Fruit fly (Drosophila melanogaster) whole organism, embryonic: ENCODE data around the gene galectin.

Experiments
- ATbp ChIP-seq: fragments of 200-800 bp; sonication (Bioruptor generic); optimal IDR thresholded peaks from 2 replicates; lab custom pipeline; 2017; ENCODE audit warnings: missing biosample characterization, mild to moderate bottlenecking, missing genetic modification characterization, missing genetic modification reagents
- Aef1 ChIP-seq: fragments of 200-800 bp; sonication (Bioruptor generic); IDR thresholded peaks from 3 replicates; pipeline ENCODE4 v1.3.6; 2022; ENCODE audit warnings: missing biosample characterization, missing genetic modification characterization
- Awh ChIP-seq: fragments of 200-800 bp; sonication (Bioruptor generic); IDR thresholded peaks from 2 replicates; pipeline ENCODE4, ENCODE4 v1.3.6; 2022; ENCODE audit warnings: missing biosample characterization, missing genetic modification characterization
- CG10209 ChIP-seq: fragments of 200-800 bp; sonication (Bioruptor generic); optimal IDR thresholded peaks from 3 replicates; lab custom pipeline; 2017; ENCODE audit warnings: missing biosample characterization, mild to moderate bottlenecking, missing genetic modification characterization, missing genetic modification reagents
- CG10543 ChIP-seq: fragments of 200-800 bp; sonication (Bioruptor generic); optimal IDR thresholded peaks from 3 replicates; lab custom pipeline; 2017; ENCODE audit warnings: missing biosample characterization, mild to moderate bottlenecking, missing genetic modification characterization, moderate library complexity
- CG11560 ChIP-seq: fragments of 200-800 bp; sonication (Bioruptor generic); IDR thresholded peaks from 3 replicates; pipeline ENCODE4 v1.3.6; 2022; ENCODE audit warnings: missing biosample characterization, missing genetic modification characterization
- CG11723 ChIP-seq: fragments of 200-800 bp; sonication (Bioruptor generic); optimal IDR thresholded peaks from 2 replicates; lab custom pipeline; 2017; ENCODE audit warnings: missing biosample characterization, mild to moderate bottlenecking, missing genetic modification characterization
- CG12659 ChIP-seq: fragments of 200-800 bp; sonication (Bioruptor generic); optimal IDR thresholded peaks from 3 replicates; lab custom pipeline; 2017; ENCODE audit warnings: mild to moderate bottlenecking, missing biosample characterization, missing genetic modification reagents, missing genetic modification characterization
- CG13287 ChIP-seq: fragments of 200-800 bp; sonication (Bioruptor generic); IDR thresholded peaks from 2 replicates; pipeline ENCODE4 v1.3.6; 2022; ENCODE audit warnings: missing biosample characterization, missing genetic modification characterization; ENCODE audit not compliant: partially characterized antibody
- CG13296 ChIP-seq: fragments of 200-800 bp; sonication (Bioruptor generic); optimal IDR thresholded peaks from 3 replicates; lab custom pipeline; 2018; ENCODE audit warnings: missing biosample characterization, mild to moderate bottlenecking, missing genetic modification characterization
- CG1529 ChIP-seq: fragments of 200-800 bp; sonication (Bioruptor generic); optimal IDR thresholded peaks from 3 replicates; lab custom pipeline; 2018; ENCODE audit warnings: missing biosample characterization, missing genetic modification characterization
- CG15696 ChIP-seq: fragments of 200-800 bp; sonication (Bioruptor generic); optimal IDR thresholded peaks from 2 replicates; lab custom pipeline; 2019; ENCODE audit warnings: missing biosample characterization, mild to moderate bottlenecking, missing genetic modification characterization, moderate library complexity
- CG16813 ChIP-seq: fragments of 200-800 bp; sonication (Bioruptor generic); IDR thresholded peaks from 3 replicates; pipeline ENCODE4 v1.3.6; 2022; ENCODE audit warnings: missing biosample characterization, missing genetic modification characterization; ENCODE audit not compliant: partially characterized antibody
- CG17802 ChIP-seq: fragments of 200-800 bp; sonication (Bioruptor generic); optimal IDR thresholded peaks from 2 replicates; lab custom pipeline; 2018; ENCODE audit warnings: missing biosample characterization, mild to moderate bottlenecking, missing genetic modification characterization, moderate library complexity
- CG30020 ChIP-seq: fragments of 200-800 bp; optimal IDR thresholded peaks from 2 replicates; lab custom pipeline; 2019; ENCODE audit warnings: missing biosample characterization, mild to moderate bottlenecking, missing genetic modification characterization, moderate library complexity
- CG33557 ChIP-seq: fragments of 200-800 bp; sonication (Bioruptor generic); optimal IDR thresholded peaks from 2 replicates; lab custom pipeline; 2019; ENCODE audit warnings: missing biosample characterization, mild to moderate bottlenecking, missing genetic modification characterization, moderate library complexity
- CG34422 ChIP-seq: fragments of 200-800 bp; sonication (Bioruptor generic); IDR thresholded peaks from 3 replicates; pipeline ENCODE4 v1.3.6; 2022; ENCODE audit warnings: missing biosample characterization, missing genetic modification characterization
- CG6689 ChIP-seq: fragments of 200-800 bp; sonication (Bioruptor generic); IDR thresholded peaks from 2 replicates; pipeline ENCODE4 v1.3.6; 2022; ENCODE audit warnings: missing biosample characterization, missing genetic modification characterization
- CG6854 ChIP-seq: fragments of 200-800 bp; sonication (Bioruptor generic); optimal IDR thresholded peaks from 3 replicates; lab custom pipeline; 2017; ENCODE audit warnings: missing biosample characterization, mild to moderate bottlenecking, missing genetic modification characterization
- CG8359 ChIP-seq: fragments of 200-800 bp; sonication (Bioruptor generic); optimal IDR thresholded peaks from 2 replicates; lab custom pipeline; 2017; ENCODE audit warnings: missing biosample characterization, mild to moderate bottlenecking, missing genetic modification characterization, borderline replicate concordance
- CG9215 ChIP-seq: fragments of 200-800 bp; sonication (Bioruptor generic); IDR thresholded peaks from 2 replicates; pipeline ENCODE4 v1.3.6; 2022; ENCODE audit warnings: missing biosample characterization, missing genetic modification characterization
- CG9609 ChIP-seq: fragments of 200-800 bp; sonication (Bioruptor generic); optimal IDR thresholded peaks from 3 replicates; lab custom pipeline; 2016; ENCODE audit warnings: missing biosample characterization, missing genetic modification characterization
- Doc2 ChIP-seq: fragments of 200-800 bp; sonication (Bioruptor generic); IDR thresholded peaks from 2 replicates; pipeline ENCODE4 v1.3.6; 2022; ENCODE audit warnings: missing biosample characterization, missing genetic modification characterization
- HHEX ChIP-seq: fragments of 200-800 bp; sonication (Bioruptor generic); optimal IDR thresholded peaks from 3 replicates; lab custom pipeline; 2017; ENCODE audit warnings: missing biosample characterization, mild to moderate bottlenecking, missing genetic modification characterization, missing genetic modification reagents
- Mad ChIP-seq: fragments of 200-800 bp; sonication (Bioruptor generic); optimal IDR thresholded peaks from 2 replicates; lab custom pipeline; 2016; ENCODE audit warnings: missing biosample characterization, missing genetic modification characterization
- Max ChIP-seq: fragments of 200-800 bp; sonication (Bioruptor generic); optimal IDR thresholded peaks from 2 replicates; lab custom pipeline; 2016; ENCODE audit warnings: missing biosample characterization, mild to moderate bottlenecking, missing genetic modification characterization
- Nf-YC ChIP-seq: fragments of 200-800 bp; optimal IDR thresholded peaks from 3 replicates; lab custom pipeline; 2019; ENCODE audit warnings: missing biosample characterization, mild to moderate bottlenecking, missing genetic modification characterization, moderate library complexity
- Oli ChIP-seq: fragments of 200-800 bp; sonication (Bioruptor generic); optimal IDR thresholded peaks from 2 replicates; lab custom pipeline; 2018; ENCODE audit warnings: missing biosample characterization, mild to moderate bottlenecking, missing genetic modification characterization, moderate library complexity
- PHDP ChIP-seq: fragments of 200-800 bp; sonication (Bioruptor generic); optimal IDR thresholded peaks from 3 replicates; lab custom pipeline; 2018; ENCODE audit warnings: missing biosample characterization, mild to moderate bottlenecking, missing genetic modification characterization, moderate library complexity
- Side ChIP-seq: fragments of 200-800 bp; sonication (Bioruptor generic); optimal IDR thresholded peaks from 2 replicates; lab custom pipeline; 2016; ENCODE audit warnings: missing biosample characterization, missing genetic modification characterization
- Spps ChIP-seq: fragments of 200-800 bp; sonication (Bioruptor generic); optimal IDR thresholded peaks from 2 replicates; lab custom pipeline; 2018; ENCODE audit warnings: missing biosample characterization, mild to moderate bottlenecking, missing genetic modification characterization
- Sry-δ ChIP-seq: fragments of 200-800 bp; sonication (Bioruptor generic); optimal IDR thresholded peaks from 2 replicates; lab custom pipeline; 2016; ENCODE audit warnings: missing biosample characterization, missing genetic modification characterization
- Trl ChIP-seq, 3 experiments: fragments of >200 bp in 2 of 3; fragments of 200-800 bp in 1 of 3; sonication (Bioruptor generic) in 1 of 3; optimal IDR thresholded peaks; 2 replicates in 1 of 3; 3 replicates in 2 of 3; lab custom pipeline; 2016 to 2017; ENCODE audit warnings: missing biosample characterization in 1 of 3, missing genetic modification characterization in 1 of 3
- Usf ChIP-seq: fragments of 200-800 bp; sonication (Bioruptor generic); optimal IDR thresholded peaks from 2 replicates; lab custom pipeline; 2017; ENCODE audit warnings: missing genotype, missing biosample characterization, missing genetic modification characterization
- abd-A ChIP-seq: fragments of 200-800 bp; sonication (Bioruptor generic); optimal IDR thresholded peaks from 3 replicates; lab custom pipeline; 2019; ENCODE audit warnings: missing biosample characterization, mild to moderate bottlenecking, missing genetic modification characterization, moderate library complexity
- ap ChIP-seq: fragments of 200-800 bp; sonication (Bioruptor generic); IDR thresholded peaks from 2 replicates; pipeline ENCODE4 v1.3.6; 2022; ENCODE audit warnings: missing biosample characterization, missing genetic modification characterization
- bowl ChIP-seq: fragments of 200-800 bp; sonication (Bioruptor generic); IDR thresholded peaks from 2 replicates; pipeline ENCODE4 v1.3.6; 2022; ENCODE audit warnings: missing biosample characterization, missing genetic modification characterization
- disco-r ChIP-seq: fragments of 200-800 bp; sonication (Bioruptor generic); optimal IDR thresholded peaks from 2 replicates; lab custom pipeline; 2016; ENCODE audit warnings: missing biosample characterization, missing genetic modification characterization
- dmrt99B ChIP-seq: fragments of 200-800 bp; sonication (Bioruptor generic); optimal IDR thresholded peaks from 2 replicates; lab custom pipeline; 2018; ENCODE audit warnings: missing biosample characterization, mild to moderate bottlenecking, missing genetic modification characterization, moderate library complexity
- dpn ChIP-seq, 2 experiments: fragments of 200-800 bp; sonication (Bioruptor generic); optimal IDR thresholded peaks; 3 replicates each; lab custom pipeline; 2016; ENCODE audit warnings: missing biosample characterization in 2 of 2, missing genetic modification characterization in 2 of 2
- emc ChIP-seq: fragments of 200-800 bp; sonication (Bioruptor generic); optimal IDR thresholded peaks from 2 replicates; lab custom pipeline; 2016; ENCODE audit warnings: missing biosample characterization, missing genetic modification characterization
- ftz-f1 ChIP-seq: fragments of 200-800 bp; sonication (Bioruptor generic); optimal IDR thresholded peaks from 2 replicates; lab custom pipeline; 2016; ENCODE audit warnings: missing biosample characterization, missing genetic modification characterization
- lilli ChIP-seq: fragments of 200-800 bp; sonication (Bioruptor generic); optimal IDR thresholded peaks from 3 replicates; lab custom pipeline; 2016; ENCODE audit warnings: missing biosample characterization, missing genetic modification characterization
- nmo ChIP-seq: fragments of 200-800 bp; sonication (Bioruptor generic); optimal IDR thresholded peaks from 2 replicates; lab custom pipeline; 2018; ENCODE audit warnings: missing biosample characterization, mild to moderate bottlenecking, missing genetic modification characterization, moderate library complexity
- pho ChIP-seq: fragments of 200-800 bp; sonication (Bioruptor generic); optimal IDR thresholded peaks from 2 replicates; lab custom pipeline; 2016; ENCODE audit warnings: missing biosample characterization, missing genetic modification characterization
- row ChIP-seq: fragments of 200-800 bp; sonication (Bioruptor generic); IDR thresholded peaks from 3 replicates; pipeline ENCODE4 v1.3.6; 2022; ENCODE audit warnings: missing biosample characterization, missing genetic modification characterization
- run ChIP-seq: fragments of 200-800 bp; sonication (Bioruptor generic); optimal IDR thresholded peaks from 3 replicates; lab custom pipeline; 2018; ENCODE audit warnings: missing biosample characterization, mild to moderate bottlenecking, missing genetic modification characterization
- sima ChIP-seq: fragments of 200-800 bp; sonication (Bioruptor generic); optimal IDR thresholded peaks from 2 replicates; lab custom pipeline; 2016; ENCODE audit warnings: missing biosample characterization, missing genetic modification characterization
- slp2 ChIP-seq: fragments of 200-800 bp; sonication (Bioruptor generic); optimal IDR thresholded peaks from 2 replicates; lab custom pipeline; 2016; ENCODE audit warnings: missing biosample characterization, missing genetic modification characterization
- twi ChIP-seq: fragments of 200-800 bp; optimal IDR thresholded peaks from 2 replicates; lab custom pipeline; 2019; ENCODE audit warnings: missing biosample characterization, mild to moderate bottlenecking, missing genetic modification characterization, moderate library complexity

galectin gene

DNA sequence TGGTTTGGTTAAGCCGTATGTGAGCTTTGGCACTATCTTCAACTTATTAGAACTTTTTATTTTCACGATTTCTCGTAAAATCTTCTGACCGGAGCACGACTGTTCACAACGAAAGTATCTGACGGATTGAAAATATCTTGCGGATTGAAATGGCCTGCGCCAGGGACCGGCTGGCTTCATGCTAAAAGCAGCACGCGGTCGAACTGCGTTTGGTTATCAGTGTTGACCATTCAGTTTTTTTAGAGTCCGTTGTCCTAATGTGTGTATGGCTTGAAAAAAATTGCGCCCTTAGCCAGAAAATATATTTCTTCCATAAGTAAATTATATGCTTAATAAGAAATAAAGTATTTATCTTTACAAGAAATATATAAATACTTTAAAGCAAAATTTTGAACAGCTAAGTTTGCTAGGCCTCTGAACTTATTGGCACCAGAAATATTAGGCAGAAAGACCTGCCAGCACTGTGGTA, 15.7 kb downstream of the galectin start, which contains the start of gene net (continued):
- TF ChIP-seq CG1529 (GFP tag; lab: Kevin White, UChicago) (peak; percentile 39), Trl (optimal IDR thresholded peaks at IDR 0.05; lab: Kevin White, UChicago) (no peak), Trl (GFP tag; optimal IDR thresholded peaks at IDR 0.05; lab: Kevin White, UChicago) (no peak), CG9609 (GFP tag; lab: Kevin White, UChicago) (no peak), ATbp (peak; percentile 39), CG12659 (GFP tag; lab: Kevin White, UChicago) (peak; percentile 83), CG6854 (GFP tag; lab: Kevin White, UChicago) (peak; percentile 64), Mad (GFP tag; lab: Kevin White, UChicago) (no peak), ap (GFP tag; lab: Robert Waterston, UW) (no peak), disco-r (GFP tag; lab: Kevin White, UChicago) (no peak), Doc2 (GFP tag; lab: Robert Waterston, UW) (no peak), pho (GFP tag; lab: Kevin White, UChicago) (peak; percentile 5), CG13296 (GFP tag; lab: Kevin White, UChicago) (peak; percentile 87), HHEX (GFP tag; lab: Kevin White, UChicago) (peak; percentile 65), abd-A (tag; lab: Kevin White, UChicago) (no peak), Awh (GFP tag; lab: Robert Waterston, UW) (no peak), CG10543 (GFP tag; lab: Kevin White, UChicago) (peak; percentile 86), CG8359 (GFP tag; lab: Kevin White, UChicago) (no peak), lilli (peak; percentile 56), CG11560 (tag; lab: Robert Waterston, UW) (no peak), dpn (GFP tag; optimal IDR thresholded peaks at IDR 0.05; lab: Kevin White, UChicago) (peak in 1 of 2 experiments; percentile 61), CG10209 (GFP tag; lab: Kevin White, UChicago) (peak; percentile 60), Spps (tag; lab: Kevin White, UChicago) (no peak), CG30020 (tag; lab: Kevin White, UChicago) (peak; percentile 30), CG9215 (GFP tag; lab: Robert Waterston, UW) (no peak), bowl (GFP tag; lab: Robert Waterston, UW) (no peak), nmo (peak; percentile 64), Nf-YC (tag; lab: Kevin White, UChicago) (peak; percentile 81), dmrt99B (tag; lab: Kevin White, UChicago) (peak; percentile 76), run (tag; lab: Kevin White, UChicago) (no peak), Usf (GFP tag; lab: Kevin White, UChicago) (no peak), row (peak; percentile 98), CG33557 (GFP tag; lab: Kevin White, UChicago) (peak; percentile 73), slp2 (GFP tag; lab: Kevin White, UChicago) (no peak), emc (GFP tag; lab: Kevin White, UChicago) (no peak), sima (GFP tag; lab: Kevin White, UChicago) (no peak), Aef1 (GFP tag; lab: Robert Waterston, UW) (no peak), ftz-f1 (GFP tag; lab: Kevin White, UChicago) (peak; percentile 3), CG17802 (tag; lab: Kevin White, UChicago) (peak; percentile 15), Sry-δ (GFP tag; lab: Kevin White, UChicago) (no peak), Side (GFP tag; lab: Kevin White, UChicago) (no peak), Oli (tag; lab: Kevin White, UChicago) (peak; percentile 62), CG34422 (GFP tag; lab: Robert Waterston, UW) (no peak; the same call in 2 of the 3 replicates), CG6689 (GFP tag; lab: Robert Waterston, UW) (0 out of 2 replicates have a peak, but pooled peaks have one; percentile 35), Max (GFP tag; lab: Kevin White, UChicago) (peak; percentile 77), CG11723 (GFP tag; lab: Kevin White, UChicago) (peak; percentile 63), PHDP (tag; lab: Kevin White, UChicago) (peak; percentile 77), CG16813 (GFP tag; lab: Robert Waterston, UW) (no peak), CG13287 (GFP tag; lab: Robert Waterston, UW) (no peak), twi (tag; lab: Kevin White, UChicago) (peak; percentile 39), CG15696 (tag; lab: Kevin White, UChicago) (peak; percentile 69)
